Fruit fly (Drosophila melanogaster) whole organism, embryonic: Measurements from ENCODE around the gene Cwc25.

Source experiments
- B-H2 ChIP-seq: fragments of 200-800 bp; sonication (Bioruptor generic); optimal IDR thresholded peaks from 2 replicates; lab custom pipeline; 2018; ENCODE audit warnings: missing biosample characterization, mild to moderate bottlenecking, missing genetic modification characterization
- CG10147 ChIP-seq: fragments of 200-800 bp; sonication (Bioruptor generic); optimal IDR thresholded peaks from 2 replicates; lab custom pipeline; 2019; ENCODE audit warnings: missing biosample characterization, mild to moderate bottlenecking, missing genetic modification characterization, moderate library complexity
- CG12659 ChIP-seq: fragments of 200-800 bp; sonication (Bioruptor generic); optimal IDR thresholded peaks from 3 replicates; lab custom pipeline; 2017; ENCODE audit warnings: mild to moderate bottlenecking, missing biosample characterization, missing genetic modification reagents, missing genetic modification characterization
- CG13894 ChIP-seq: fragments of 200-800 bp; sonication (Bioruptor generic); optimal IDR thresholded peaks from 3 replicates; lab custom pipeline; 2018; ENCODE audit warnings: missing biosample characterization, mild to moderate bottlenecking, missing genetic modification characterization, moderate library complexity
- CG15011 ChIP-seq: fragments of 200-800 bp; sonication (Bioruptor generic); optimal IDR thresholded peaks from 3 replicates; lab custom pipeline; 2018; ENCODE audit warnings: missing biosample characterization, mild to moderate bottlenecking, missing genetic modification characterization
- CG15073 ChIP-seq: fragments of 200-800 bp; sonication (Bioruptor generic); optimal IDR thresholded peaks from 2 replicates; lab custom pipeline; 2016; ENCODE audit warnings: missing biosample characterization, missing genetic modification characterization
- CG15479 ChIP-seq: fragments of 200-800 bp; sonication (Bioruptor generic); optimal IDR thresholded peaks from 3 replicates; lab custom pipeline; 2019; ENCODE audit warnings: missing biosample characterization, mild to moderate bottlenecking, missing genetic modification characterization, moderate library complexity
- CG17568 ChIP-seq: fragments of 200-800 bp; sonication (Bioruptor generic); optimal IDR thresholded peaks from 2 replicates; lab custom pipeline; 2018; ENCODE audit warnings: missing biosample characterization, mild to moderate bottlenecking, missing genetic modification characterization, moderate library complexity
- CG17802 ChIP-seq: fragments of 200-800 bp; sonication (Bioruptor generic); optimal IDR thresholded peaks from 2 replicates; lab custom pipeline; 2018; ENCODE audit warnings: missing biosample characterization, mild to moderate bottlenecking, missing genetic modification characterization, moderate library complexity
- CG2129 ChIP-seq: fragments of 200-800 bp; sonication (Bioruptor generic); IDR thresholded peaks from 2 replicates; pipeline ENCODE4 v1.3.6; 2022; ENCODE audit warnings: missing biosample characterization, missing genetic modification characterization; ENCODE audit not compliant: partially characterized antibody
- CG2202 ChIP-seq: fragments of 200-800 bp; sonication (Bioruptor generic); optimal IDR thresholded peaks from 2 replicates; lab custom pipeline; 2018; ENCODE audit warnings: missing biosample characterization, mild to moderate bottlenecking, missing genetic modification characterization
- CG2678 ChIP-seq: fragments of 200-800 bp; sonication (Bioruptor generic); optimal IDR thresholded peaks from 3 replicates; lab custom pipeline; 2019; ENCODE audit warnings: missing biosample characterization, mild to moderate bottlenecking, missing genetic modification characterization, moderate library complexity
- CG3726 ChIP-seq: fragments of 200-800 bp; sonication (Bioruptor generic); IDR thresholded peaks from 3 replicates; pipeline ENCODE4, ENCODE4 v1.3.6; 2022; ENCODE audit warnings: missing biosample characterization, missing genetic modification characterization
- CG4617 ChIP-seq: fragments of 200-800 bp; sonication (Bioruptor generic); optimal IDR thresholded peaks from 3 replicates; lab custom pipeline; 2016; ENCODE audit warnings: missing biosample characterization, missing genetic modification characterization, borderline replicate concordance
- CG6272 ChIP-seq: fragments of 200-800 bp; sonication (Bioruptor generic); IDR thresholded peaks from 2 replicates; pipeline ENCODE4 v1.3.6; 2022; ENCODE audit warnings: missing biosample characterization, missing genetic modification characterization
- CG7963 ChIP-seq: fragments of 200-800 bp; sonication (Bioruptor generic); IDR thresholded peaks from 3 replicates; pipeline ENCODE4 v1.3.6; 2022; ENCODE audit warnings: missing biosample characterization, missing genetic modification characterization; ENCODE audit not compliant: partially characterized antibody
- CG8290 ChIP-seq, 3 experiments: fragments of 200-800 bp; sonication (Bioruptor generic); optimal IDR thresholded peaks; 2 replicates each; lab custom pipeline; 2016 to 2019; ENCODE audit warnings: missing biosample characterization in 3 of 3, missing genetic modification characterization in 3 of 3, mild to moderate bottlenecking in 2 of 3, moderate library complexity in 1 of 3
- CG8478 ChIP-seq: fragments of >200 bp; optimal IDR thresholded peaks from 2 replicates; lab custom pipeline; 2018
- CHES-1-like ChIP-seq: fragments of 200-800 bp; sonication (Bioruptor generic); optimal IDR thresholded peaks from 2 replicates; lab custom pipeline; 2016; ENCODE audit warnings: missing biosample characterization, missing genetic modification characterization
- Camta ChIP-seq: fragments of 200-800 bp; sonication (Bioruptor generic); optimal IDR thresholded peaks from 2 replicates; lab custom pipeline; 2016; ENCODE audit warnings: missing biosample characterization, missing genetic modification characterization
- CoRest ChIP-seq: fragments of 200-800 bp; sonication (Bioruptor generic); optimal IDR thresholded peaks from 3 replicates; lab custom pipeline; 2018; ENCODE audit warnings: missing biosample characterization, mild to moderate bottlenecking, missing genetic modification characterization, moderate library complexity
- Deaf1 ChIP-seq: fragments of 200-800 bp; optimal IDR thresholded peaks from 3 replicates; lab custom pipeline; 2019; ENCODE audit warnings: missing biosample characterization, mild to moderate bottlenecking, missing genetic modification characterization, moderate library complexity
- Dip3 ChIP-seq: fragments of 200-800 bp; sonication (Bioruptor generic); optimal IDR thresholded peaks from 3 replicates; lab custom pipeline; 2016; ENCODE audit warnings: missing biosample characterization, missing genetic modification characterization
- E2f1 ChIP-seq: fragments of 200-800 bp; sonication (Bioruptor generic); IDR thresholded peaks from 2 replicates; pipeline ENCODE4 v1.3.6; 2022; ENCODE audit warnings: missing biosample characterization, missing genetic modification characterization
- Ets97D ChIP-seq: fragments of 200-800 bp; sonication (Bioruptor generic); optimal IDR thresholded peaks from 3 replicates; lab custom pipeline; 2016; ENCODE audit warnings: missing biosample characterization, missing genetic modification characterization
- HmgZ ChIP-seq: fragments of 200-800 bp; sonication (Bioruptor generic); optimal IDR thresholded peaks from 2 replicates; lab custom pipeline; 2018; ENCODE audit warnings: missing biosample characterization, mild to moderate bottlenecking, missing genetic modification characterization
- Hsf ChIP-seq: fragments of 200-800 bp; sonication (Bioruptor generic); optimal IDR thresholded peaks from 3 replicates; lab custom pipeline; 2016; ENCODE audit warnings: missing biosample characterization, missing genetic modification characterization
- Jarid2 ChIP-seq: fragments of 200-800 bp; sonication (Bioruptor generic); optimal IDR thresholded peaks from 3 replicates; lab custom pipeline; 2017; ENCODE audit warnings: mild to moderate bottlenecking, missing biosample characterization, missing genetic modification reagents, missing genetic modification characterization
- Myb ChIP-seq: fragments of 200-800 bp; sonication (Bioruptor generic); optimal IDR thresholded peaks from 2 replicates; lab custom pipeline; 2016; ENCODE audit warnings: missing biosample characterization, missing genetic modification characterization
- Sox100B ChIP-seq: fragments of 200-800 bp; sonication (Bioruptor generic); optimal IDR thresholded peaks from 3 replicates; lab custom pipeline; 2018; ENCODE audit warnings: missing biosample characterization, mild to moderate bottlenecking, missing genetic modification characterization
- Taf1 ChIP-seq: fragments of 200-800 bp; sonication (Bioruptor generic); IDR thresholded peaks from 2 replicates; pipeline ENCODE4 v1.3.6; 2022; ENCODE audit warnings: missing biosample characterization, missing genetic modification characterization
- Trl ChIP-seq, 3 experiments: fragments of >200 bp in 2 of 3; fragments of 200-800 bp in 1 of 3; sonication (Bioruptor generic) in 1 of 3; optimal IDR thresholded peaks; 2 replicates in 1 of 3; 3 replicates in 2 of 3; lab custom pipeline; 2016 to 2017; ENCODE audit warnings: missing biosample characterization in 1 of 3, missing genetic modification characterization in 1 of 3
- YL-1 ChIP-seq: fragments of 200-800 bp; sonication (Bioruptor generic); optimal IDR thresholded peaks from 3 replicates; lab custom pipeline; 2017; ENCODE audit warnings: missing biosample characterization, mild to moderate bottlenecking, missing genetic modification characterization
- ara ChIP-seq: fragments of 200-800 bp; sonication (Bioruptor generic); IDR thresholded peaks from 2 replicates; pipeline ENCODE4 v1.3.6; 2022; ENCODE audit warnings: missing biosample characterization, missing genetic modification characterization
- az2 ChIP-seq: fragments of 200-800 bp; sonication (Bioruptor generic); optimal IDR thresholded peaks from 3 replicates; lab custom pipeline; 2016; ENCODE audit warnings: missing biosample characterization, missing genetic modification characterization
- cg ChIP-seq: fragments of 200-800 bp; sonication (Bioruptor generic); optimal IDR thresholded peaks from 3 replicates; lab custom pipeline; 2019; ENCODE audit warnings: missing biosample characterization, mild to moderate bottlenecking, missing genetic modification characterization, moderate library complexity
- croc ChIP-seq: fragments of 200-800 bp; sonication (Bioruptor generic); conservative IDR thresholded peaks from 3 replicates; pipeline ENCODE4 v1.3.6; 2022; ENCODE audit warnings: missing biosample characterization, missing genetic modification characterization
- crol ChIP-seq: fragments of 200-800 bp; sonication (Bioruptor generic); IDR thresholded peaks from 2 replicates; pipeline ENCODE4 v1.3.6; 2022; ENCODE audit warnings: missing biosample characterization, missing genetic modification characterization
- dimm ChIP-seq: fragments of 200-800 bp; sonication (Bioruptor generic); IDR thresholded peaks from 2 replicates; pipeline ENCODE4 v1.3.6; 2022; ENCODE audit warnings: missing biosample characterization, missing genetic modification characterization
- fd96Cb ChIP-seq: fragments of 200-800 bp; sonication (Bioruptor generic); optimal IDR thresholded peaks from 2 replicates; lab custom pipeline; 2018; ENCODE audit warnings: missing biosample characterization, mild to moderate bottlenecking, missing genetic modification characterization, moderate library complexity
- gem ChIP-seq: fragments of 200-800 bp; sonication (Bioruptor generic); optimal IDR thresholded peaks from 2 replicates; lab custom pipeline; 2019; ENCODE audit warnings: missing biosample characterization, mild to moderate bottlenecking, missing genetic modification characterization, moderate library complexity
- ind ChIP-seq: fragments of 200-800 bp; sonication (Bioruptor generic); optimal IDR thresholded peaks from 3 replicates; lab custom pipeline; 2016; ENCODE audit warnings: missing biosample characterization, missing genetic modification characterization
- kni ChIP-seq: fragments of 200-800 bp; sonication (Bioruptor generic); optimal IDR thresholded peaks from 3 replicates; lab custom pipeline; 2017; ENCODE audit warnings: mild to moderate bottlenecking, missing biosample characterization, missing genetic modification reagents, missing genetic modification characterization
- pb ChIP-seq: fragments of 200-800 bp; sonication (Bioruptor generic); optimal IDR thresholded peaks from 3 replicates; lab custom pipeline; 2016; ENCODE audit warnings: missing biosample characterization, missing genetic modification characterization
- pita ChIP-seq: fragments of 200-800 bp; sonication (Bioruptor generic); optimal IDR thresholded peaks from 2 replicates; lab custom pipeline; 2017; ENCODE audit warnings: missing biosample characterization, mild to moderate bottlenecking, missing genetic modification characterization
- sqz ChIP-seq: fragments of 200-800 bp; sonication (Bioruptor generic); optimal IDR thresholded peaks from 3 replicates; lab custom pipeline; 2018; ENCODE audit warnings: missing biosample characterization, mild to moderate bottlenecking, missing genetic modification characterization
- tio ChIP-seq: fragments of 200-800 bp; sonication (Bioruptor generic); optimal IDR thresholded peaks from 2 replicates; lab custom pipeline; 2017; ENCODE audit warnings: missing biosample characterization, missing genetic modification characterization, inconsistent platforms
- zfh2 ChIP-seq: fragments of 200-800 bp; sonication (Bioruptor generic); optimal IDR thresholded peaks from 2 replicates; lab custom pipeline; 2016; ENCODE audit warnings: missing biosample characterization, missing genetic modification characterization

The Cwc25 gene

dm6 chr2L:2765659-2766373, 20.9 kb downstream of the Cwc25 start, which contains the start of the genes Snx21 and aph-1 (continued):
- peak; percentile 83 for TF ChIP-seq croc (GFP tag; lab: Robert Waterston, UW)
- peak; percentile 91 for TF ChIP-seq CG10147
- TF ChIP-seq tio (GFP tag; lab: Kevin White, UChicago) = peak; percentile 92
- peak; percentile 77 for TF ChIP-seq CG4617
- peak; percentile 80 for TF ChIP-seq CG6272 (GFP tag; lab: Robert Waterston, UW)
- peak; percentile 87 for TF ChIP-seq Hsf (GFP tag; lab: Kevin White, UChicago)
- peak; percentile 97 for TF ChIP-seq gem
- peak; percentile 69 for TF ChIP-seq CG2202
- TF ChIP-seq CoRest (tag; lab: Kevin White, UChicago) = peak; percentile 95
- peak; percentile 74 for TF ChIP-seq ara
- peak; percentile 89 for TF ChIP-seq E2f1 (GFP tag; lab: Robert Waterston, UW)
- no peak for TF ChIP-seq pita
- TF ChIP-seq crol (GFP tag; lab: Robert Waterston, UW) = peak; percentile 32; the same call in 1 of the 2 replicates
- peak; percentile 77 for TF ChIP-seq CG8290 (GFP tag; optimal IDR thresholded peaks at IDR 0.05; lab: Kevin White, UChicago)
- peak; percentile 26 to 61 for TF ChIP-seq CG8290 (tag; optimal IDR thresholded peaks at IDR 0.05; lab: Kevin White, UChicago)
- peak; percentile 93 for TF ChIP-seq Sox100B (GFP tag; lab: Kevin White, UChicago)
- no peak for TF ChIP-seq dimm (GFP tag; lab: Robert Waterston, UW)
- peak; percentile 74 for TF ChIP-seq pb
- peak; percentile 63 for TF ChIP-seq Jarid2 (GFP tag; lab: Kevin White, UChicago)
- peak; percentile 93 for TF ChIP-seq az2 (GFP tag; lab: Kevin White, UChicago)
- no peak for TF ChIP-seq CG17568 (GFP tag; lab: Kevin White, UChicago)
- peak; percentile 96 for TF ChIP-seq CG2678
- peak; percentile 64 for TF ChIP-seq CG15073 (GFP tag; lab: Kevin White, UChicago)
- TF ChIP-seq CHES-1-like (GFP tag; lab: Kevin White, UChicago) = peak; percentile 88
- peak; percentile 81 for TF ChIP-seq Camta (GFP tag; lab: Kevin White, UChicago)
- TF ChIP-seq CG2129 (GFP tag; lab: Robert Waterston, UW) = no peak
- peak; percentile 63 for TF ChIP-seq CG17802 (tag; lab: Kevin White, UChicago)
- TF ChIP-seq CG15479 (GFP tag; lab: Kevin White, UChicago) = no peak
- TF ChIP-seq fd96Cb (tag; lab: Kevin White, UChicago) = peak; percentile 90
- TF ChIP-seq Deaf1 = peak; percentile 75
- TF ChIP-seq kni (GFP tag; lab: Kevin White, UChicago) = peak; percentile 70
- TF ChIP-seq YL-1 (GFP tag; lab: Kevin White, UChicago) = peak; percentile 80
- peak; percentile 92 for TF ChIP-seq sqz (GFP tag; lab: Kevin White, UChicago)
- TF ChIP-seq CG12659 (GFP tag; lab: Kevin White, UChicago) = peak; percentile 95
- TF ChIP-seq Myb (GFP tag; lab: Kevin White, UChicago) = peak; percentile 84
- TF ChIP-seq zfh2 (GFP tag; lab: Kevin White, UChicago) = peak; percentile 90
- TF ChIP-seq CG7963 = no peak
- peak; percentile 92 for TF ChIP-seq CG13894 (tag; lab: Kevin White, UChicago)
- TF ChIP-seq Trl (optimal IDR thresholded peaks at IDR 0.05; lab: Kevin White, UChicago) = no peak
- peak; percentile 93 for TF ChIP-seq Trl (GFP tag; optimal IDR thresholded peaks at IDR 0.05; lab: Kevin White, UChicago)
- TF ChIP-seq Ets97D (GFP tag; lab: Kevin White, UChicago) = peak; percentile 77
- peak; percentile 85 for TF ChIP-seq HmgZ (tag; lab: Kevin White, UChicago)
- TF ChIP-seq ind (GFP tag; lab: Kevin White, UChicago) = peak; percentile 93
- TF ChIP-seq cg (GFP tag; lab: Kevin White, UChicago) = no peak
- peak; percentile 74 for TF ChIP-seq Taf1 (GFP tag; lab: Robert Waterston, UW)
- TF ChIP-seq CG15011 (GFP tag; lab: Kevin White, UChicago) = peak; percentile 85
- TF ChIP-seq CG8478 (lab: Kevin White, UChicago) = no peak
- TF ChIP-seq B-H2 (GFP tag; lab: Kevin White, UChicago) = peak; percentile 92
- peak; percentile 82; the same call in 2 of the 3 replicates for TF ChIP-seq CG3726 (GFP tag; lab: Robert Waterston, UW)
- TF ChIP-seq Dip3 (GFP tag; lab: Kevin White, UChicago) = peak; percentile 93
